Worm (Caenorhabditis elegans) whole organism, midembryonic: ENCODE measurements around the gene pnc-1.

Experiments used
- T22C8.4 ChIP-seq: fragments of 200-800 bp; sonication (Bioruptor generic); IDR thresholded peaks from 2 replicates; pipeline ENCODE4 v1.3.6; 2022; ENCODE audit warnings: missing genetic modification characterization, missing compliant biosample characterization
- klf-2 ChIP-seq: fragments of 200-800 bp; sonication (Bioruptor generic); conservative IDR thresholded peaks from 2 replicates; pipeline ENCODE4 v1.3.6; 2022; ENCODE audit warnings: missing genetic modification reagents, missing genetic modification characterization, missing compliant biosample characterization
- tab-1 ChIP-seq: fragments of 200-800 bp; sonication (Bioruptor generic); IDR thresholded peaks from 2 replicates; pipeline ENCODE4 v1.3.6; 2022; ENCODE audit warnings: missing genetic modification characterization, missing compliant biosample characterization
- ztf-23 ChIP-seq: fragments of 200-800 bp; sonication (Bioruptor generic); IDR thresholded peaks from 2 replicates; pipeline ENCODE4 v1.3.6; 2022; ENCODE audit warnings: missing genetic modification reagents, missing genetic modification characterization, missing compliant biosample characterization

DNA sequence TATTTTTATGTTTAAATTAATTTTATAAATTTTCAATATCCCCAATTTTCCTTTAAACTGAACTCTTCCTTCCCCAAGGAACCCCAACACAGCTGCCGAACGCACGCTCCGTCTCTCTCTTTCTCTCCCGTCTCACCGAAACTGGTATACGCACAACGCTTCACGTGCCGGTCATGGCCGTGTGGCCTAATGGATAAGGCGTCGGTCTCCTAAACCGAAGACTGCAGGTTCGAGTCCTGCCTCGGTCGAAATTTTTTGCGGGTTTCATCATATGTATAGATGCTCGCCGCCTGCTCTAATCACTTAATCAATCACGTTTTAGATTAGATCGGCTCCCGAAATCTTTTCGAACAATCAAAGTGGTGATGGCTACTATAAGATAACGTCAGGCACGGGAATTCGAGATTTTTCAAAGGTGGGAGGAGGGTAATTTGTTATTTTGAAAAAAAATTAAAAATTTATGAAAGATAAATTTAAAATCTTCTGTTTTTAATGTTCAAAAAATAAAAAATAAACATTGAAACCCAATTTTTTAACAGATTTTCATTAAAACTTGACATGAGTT is 40.4 kb upstream of the pnc-1 start:
- TF ChIP-seq ztf-23 (GFP tag; lab: Robert Waterston, UW) (peak; percentile 96), tab-1 (GFP tag; lab: Robert Waterston, UW) (peak; percentile 99), klf-2 (peak; percentile 97), T22C8.4 (GFP tag; lab: Robert Waterston, UW) (peak; percentile 94)
